Worm (Caenorhabditis elegans): ENCODE data around the gene mrpl-50.

mrpl-50 gene

ce11 chrII:8947391-8947790 is 17.8 kb downstream of the mrpl-50 start, which contains the start of gene cutl-15:
cutl-15 (minus strand) TSS chrII:8947688.
- TF ChIP-seq ztf-22 (GFP tag; optimal IDR thresholded peaks at IDR 0.05): no peak
- TF ChIP-seq let-526 (GFP tag; IDR thresholded peaks at IDR 0.05): no peak
- TF ChIP-seq sptf-2 (GFP tag; optimal IDR thresholded peaks at IDR 0.05): no peak
- no peak for TF ChIP-seq lin-40 (tag; optimal IDR thresholded peaks at IDR 0.05)
- TF ChIP-seq nhr-27 (tag; optimal IDR thresholded peaks at IDR 0.05): no peak
- TF ChIP-seq Y53G8AR.9 (GFP tag; conservative IDR thresholded peaks at IDR 0.05): no peak
- no peak for TF ChIP-seq repo-1 (tag; optimal IDR thresholded peaks at IDR 0.05)

- TF ChIP-seq attf-6 (GFP tag; IDR thresholded peaks at IDR 0.05) (no peak), attf-5 (GFP tag; optimal IDR thresholded peaks at IDR 0.05) (no peak), nhr-80 (tag; optimal IDR thresholded peaks at IDR 0.05) (no peak), ceh-40 (GFP tag; IDR thresholded peaks at IDR 0.05) (no peak), tlf-1 (GFP tag; optimal IDR thresholded peaks at IDR 0.05) (no peak), C06A6.2 (GFP tag; conservative IDR thresholded peaks at IDR 0.05) (no peak), cebp-2 (GFP tag; IDR thresholded peaks at IDR 0.05) (no peak), Y67H2A.10 (GFP tag; conservative IDR thresholded peaks at IDR 0.05) (no peak), B0019.2 (GFP tag; conservative IDR thresholded peaks at IDR 0.05) (no peak), ztf-25 (GFP tag; IDR thresholded peaks at IDR 0.05) (no peak), die-1 (tag; optimal IDR thresholded peaks at IDR 0.05) (no peak), Y53F4B.3 (GFP tag; IDR thresholded peaks at IDR 0.05) (no peak), F23B12.7 (tag; optimal IDR thresholded peaks at IDR 0.05; ENCODE audit: insufficient read depth) (no peak), lin-35 (GFP tag; optimal IDR thresholded peaks at IDR 0.05) (no peak), D2030.7 (GFP tag; IDR thresholded peaks at IDR 0.05) (no peak)
These were observed 19.0 kb downstream of the mrpl-50 start for ce11 chrII:8948640-8949039.

ce11 chrII:8951270-8951669 is 21.6 kb downstream of the mrpl-50 start:
- TF ChIP-seq K11D2.4 (GFP tag; IDR thresholded peaks at IDR 0.05) (no peak), rpc-1 (optimal IDR thresholded peaks at IDR 0.05) (no peak), rpc-1 (tag; optimal IDR thresholded peaks at IDR 0.05) (no peak), tlf-1 (GFP tag; optimal IDR thresholded peaks at IDR 0.05) (no peak), gei-17 (GFP tag; optimal IDR thresholded peaks at IDR 0.05) (no peak), dox-1 (GFP tag; IDR thresholded peaks at IDR 0.05) (no peak), attf-5 (GFP tag; optimal IDR thresholded peaks at IDR 0.05) (no peak), lag-1 (GFP tag; IDR thresholded peaks at IDR 0.05) (no peak), pbrm-1 (GFP tag; IDR thresholded peaks at IDR 0.05) (no peak), attf-3 (GFP tag; conservative IDR thresholded peaks at IDR 0.05) (no peak), ceh-58 (GFP tag; IDR thresholded peaks at IDR 0.05) (no peak), F23B12.7 (tag; optimal IDR thresholded peaks at IDR 0.05; ENCODE audit: insufficient read depth) (no peak), F10E7.11 (tag; optimal IDR thresholded peaks at IDR 0.05) (no peak), pha-4 (tag; optimal IDR thresholded peaks at IDR 0.05) (no peak), akir-1 (GFP tag; optimal IDR thresholded peaks at IDR 0.05) (no peak), nhr-27 (tag; optimal IDR thresholded peaks at IDR 0.05) (no peak), somi-1 (GFP tag; optimal IDR thresholded peaks at IDR 0.05) (no peak), ztf-28 (GFP tag; IDR thresholded peaks at IDR 0.05) (no peak), nhr-179 (tag; optimal IDR thresholded peaks at IDR 0.05) (no peak), lin-26 (GFP tag; IDR thresholded peaks at IDR 0.05) (no peak)

Data from whole organism, young adult.